Fruit fly (Drosophila melanogaster): ENCODE results near the gene CG32719.

The CG32719 gene

dm6 chrX:7526914-7527313 lies 20.9 kb downstream of the CG32719 start:
- TF ChIP-seq CG17806 (tag; optimal IDR thresholded peaks at IDR 0.05) (no peak), rn (GFP tag; IDR thresholded peaks at IDR 0.05) (no peak), fd96Ca (GFP tag; IDR thresholded peaks at IDR 0.05) (no peak), CG8159 (tag; optimal IDR thresholded peaks at IDR 0.05) (no peak), CG32121 (GFP tag; IDR thresholded peaks at IDR 0.05) (no peak), Pif1A (GFP tag; optimal IDR thresholded peaks at IDR 0.05) (no peak), Ets98B (GFP tag; IDR thresholded peaks at IDR 0.05) (no peak), gl (tag; optimal IDR thresholded peaks at IDR 0.05) (no peak), CG15710 (tag; optimal IDR thresholded peaks at IDR 0.05) (no peak), EcR (GFP tag; optimal IDR thresholded peaks at IDR 0.05) (no peak), D1 (tag; optimal IDR thresholded peaks at IDR 0.05) (no peak), CG8301 (tag; optimal IDR thresholded peaks at IDR 0.05) (no peak), Pif1B (GFP tag; optimal IDR thresholded peaks at IDR 0.05) (no peak), CG10348 (GFP tag; IDR thresholded peaks at IDR 0.05) (no peak), CG9948 (tag; optimal IDR thresholded peaks at IDR 0.05) (no peak)

- TF ChIP-seq EcR (GFP tag; optimal IDR thresholded peaks at IDR 0.05) (no peak), CG10348 (GFP tag; IDR thresholded peaks at IDR 0.05) (no peak), rn (GFP tag; IDR thresholded peaks at IDR 0.05) (no peak), CG8159 (tag; optimal IDR thresholded peaks at IDR 0.05) (peak; percentile 71), CG14655 (GFP tag; optimal IDR thresholded peaks at IDR 0.05) (peak; percentile 48), Ets98B (GFP tag; IDR thresholded peaks at IDR 0.05) (peak; percentile 39; the same call in 1 of the 2 replicates), Pif1B (GFP tag; optimal IDR thresholded peaks at IDR 0.05) (peak; percentile 31), CG17806 (tag; optimal IDR thresholded peaks at IDR 0.05) (peak; percentile 53), Snoo (tag; optimal IDR thresholded peaks at IDR 0.05) (peak; percentile 53), CG9948 (tag; optimal IDR thresholded peaks at IDR 0.05) (peak; percentile 61), CG4496 (GFP tag; IDR thresholded peaks at IDR 0.05) (peak; percentile 67; the same call in 2 of the 3 replicates), CG32121 (GFP tag; IDR thresholded peaks at IDR 0.05) (peak; percentile 23; the same call in 1 of the 2 replicates), D1 (tag; optimal IDR thresholded peaks at IDR 0.05) (no peak), gl (tag; optimal IDR thresholded peaks at IDR 0.05) (no peak), CG8301 (tag; optimal IDR thresholded peaks at IDR 0.05) (peak; percentile 51), CG15710 (tag; optimal IDR thresholded peaks at IDR 0.05) (peak; percentile 66), CG12605 (GFP tag; IDR thresholded peaks at IDR 0.05) (peak; percentile 24; the same call in 1 of the 2 replicates), Pif1A (GFP tag; optimal IDR thresholded peaks at IDR 0.05) (peak; percentile 65), fd96Ca (GFP tag; IDR thresholded peaks at IDR 0.05) (no peak; the same call in 1 of the 3 replicates), CG34367 (tag; optimal IDR thresholded peaks at IDR 0.05) (peak; percentile 57), CG13204 (GFP tag; optimal IDR thresholded peaks at IDR 0.05) (peak; percentile 6)
Measured at dm6 chrX:7526099-7526718, 21.6 kb downstream of the CG32719 start.

DNA sequence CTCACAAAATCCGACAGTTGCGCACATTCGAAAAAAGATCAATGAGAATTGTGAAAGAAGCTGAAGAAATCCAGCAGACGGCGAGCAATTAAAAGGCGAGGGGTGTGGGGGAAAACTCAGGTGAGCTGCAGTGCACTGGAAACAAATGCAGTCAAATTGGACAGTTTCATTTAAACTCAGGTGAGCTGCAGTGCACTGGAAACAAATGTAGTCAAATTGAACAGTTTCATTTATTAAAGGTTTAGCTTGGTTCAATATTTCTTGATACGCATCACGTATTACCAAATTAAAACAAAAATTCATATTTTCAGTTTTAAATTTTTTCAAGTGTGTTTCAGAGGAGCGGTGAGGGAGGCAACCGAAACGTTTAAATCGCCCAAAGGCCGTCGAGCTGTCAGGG lies 23.9 kb downstream of the CG32719 start:
- no peak for TF ChIP-seq fd96Ca (GFP tag; IDR thresholded peaks at IDR 0.05)
- TF ChIP-seq CG14655 (GFP tag; optimal IDR thresholded peaks at IDR 0.05): peak; percentile 29
- no peak for TF ChIP-seq CG12605 (GFP tag; IDR thresholded peaks at IDR 0.05)
- TF ChIP-seq CG8301 (tag; optimal IDR thresholded peaks at IDR 0.05): peak; percentile 3
- TF ChIP-seq CG32121 (GFP tag; IDR thresholded peaks at IDR 0.05): no peak
- no peak for TF ChIP-seq EcR (GFP tag; optimal IDR thresholded peaks at IDR 0.05)
- TF ChIP-seq Snoo (tag; optimal IDR thresholded peaks at IDR 0.05): no peak
- no peak for TF ChIP-seq CG9948 (tag; optimal IDR thresholded peaks at IDR 0.05)
- TF ChIP-seq D1 (tag; optimal IDR thresholded peaks at IDR 0.05): no peak
- no peak for TF ChIP-seq CG4496 (GFP tag; IDR thresholded peaks at IDR 0.05)
- TF ChIP-seq Ets98B (GFP tag; IDR thresholded peaks at IDR 0.05): no peak
- TF ChIP-seq Pif1B (GFP tag; optimal IDR thresholded peaks at IDR 0.05): no peak
- TF ChIP-seq rn (GFP tag; IDR thresholded peaks at IDR 0.05): no peak
- TF ChIP-seq CG13204 (GFP tag; optimal IDR thresholded peaks at IDR 0.05): no peak
- TF ChIP-seq Pif1A (GFP tag; optimal IDR thresholded peaks at IDR 0.05): peak; percentile 2
- TF ChIP-seq CG8159 (tag; optimal IDR thresholded peaks at IDR 0.05): no peak
- TF ChIP-seq CG17806 (tag; optimal IDR thresholded peaks at IDR 0.05): no peak

- no peak for TF ChIP-seq gl (tag; optimal IDR thresholded peaks at IDR 0.05)
- TF ChIP-seq CG34367 (tag; optimal IDR thresholded peaks at IDR 0.05): no peak
- peak; percentile 38 for TF ChIP-seq CG8301 (tag; optimal IDR thresholded peaks at IDR 0.05)
- no peak for TF ChIP-seq CG17806 (tag; optimal IDR thresholded peaks at IDR 0.05)
- no peak for TF ChIP-seq CG8159 (tag; optimal IDR thresholded peaks at IDR 0.05)
- TF ChIP-seq rn (GFP tag; IDR thresholded peaks at IDR 0.05): peak; percentile 39; the same call in 1 of the 2 replicates
- TF ChIP-seq CG32121 (GFP tag; IDR thresholded peaks at IDR 0.05): peak; percentile 62
- TF ChIP-seq CG12605 (GFP tag; IDR thresholded peaks at IDR 0.05): no peak
- no peak for TF ChIP-seq D1 (tag; optimal IDR thresholded peaks at IDR 0.05)
- TF ChIP-seq Pif1B (GFP tag; optimal IDR thresholded peaks at IDR 0.05): no peak
- no peak for TF ChIP-seq CG9948 (tag; optimal IDR thresholded peaks at IDR 0.05)
- TF ChIP-seq CG10348 (GFP tag; IDR thresholded peaks at IDR 0.05): no peak
- TF ChIP-seq CG14655 (GFP tag; optimal IDR thresholded peaks at IDR 0.05): peak; percentile 57
- no peak for TF ChIP-seq EcR (GFP tag; optimal IDR thresholded peaks at IDR 0.05)
- 0 out of 2 replicates have a peak, but pooled peaks have one; percentile 18 for TF ChIP-seq Ets98B (GFP tag; IDR thresholded peaks at IDR 0.05)
- no peak for TF ChIP-seq Pif1A (GFP tag; optimal IDR thresholded peaks at IDR 0.05)
- no peak for TF ChIP-seq CG15710 (tag; optimal IDR thresholded peaks at IDR 0.05)
- TF ChIP-seq CG13204 (GFP tag; optimal IDR thresholded peaks at IDR 0.05): no peak
Measured at dm6 chrX:7521566-7522332, 26.0 kb downstream of the CG32719 start.

DNA sequence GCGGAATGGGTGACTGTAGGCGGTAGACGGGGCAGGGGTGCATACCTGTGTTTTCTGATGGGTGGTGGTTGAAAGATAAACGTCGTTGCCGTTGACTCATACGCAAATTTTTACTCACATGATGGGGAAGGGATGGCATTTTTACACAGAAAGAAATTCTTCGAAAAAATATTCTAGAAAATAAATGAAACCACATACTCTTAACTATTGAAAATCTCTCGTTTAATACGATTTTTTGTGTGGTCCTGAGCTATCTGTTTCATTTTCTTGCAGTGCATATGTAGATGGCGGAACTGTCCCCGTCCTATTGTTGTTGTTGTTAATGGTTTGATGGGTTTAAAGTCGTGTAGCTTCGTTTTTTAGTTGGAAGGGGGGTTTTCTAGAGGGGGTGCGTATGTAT lies 28.0 kb downstream of the CG32719 start:
- TF ChIP-seq EcR (GFP tag; optimal IDR thresholded peaks at IDR 0.05) (no peak), Snoo (tag; optimal IDR thresholded peaks at IDR 0.05) (no peak), CG34367 (tag; optimal IDR thresholded peaks at IDR 0.05) (no peak), CG32121 (GFP tag; IDR thresholded peaks at IDR 0.05) (no peak), CG14655 (GFP tag; optimal IDR thresholded peaks at IDR 0.05) (no peak), gl (tag; optimal IDR thresholded peaks at IDR 0.05) (no peak), rn (GFP tag; IDR thresholded peaks at IDR 0.05) (no peak), fd96Ca (GFP tag; IDR thresholded peaks at IDR 0.05) (no peak), Ets98B (GFP tag; IDR thresholded peaks at IDR 0.05) (no peak), CG8301 (tag; optimal IDR thresholded peaks at IDR 0.05) (no peak), CG15710 (tag; optimal IDR thresholded peaks at IDR 0.05) (peak; percentile 25), CG9948 (tag; optimal IDR thresholded peaks at IDR 0.05) (peak; percentile 2), Pif1A (GFP tag; optimal IDR thresholded peaks at IDR 0.05) (peak; percentile 8), CG10348 (GFP tag; IDR thresholded peaks at IDR 0.05) (no peak), CG8159 (tag; optimal IDR thresholded peaks at IDR 0.05) (peak; percentile 29), D1 (tag; optimal IDR thresholded peaks at IDR 0.05) (no peak), CG13204 (GFP tag; optimal IDR thresholded peaks at IDR 0.05) (no peak), CG12605 (GFP tag; IDR thresholded peaks at IDR 0.05) (no peak), CG17806 (tag; optimal IDR thresholded peaks at IDR 0.05) (peak; percentile 29), CG4496 (GFP tag; IDR thresholded peaks at IDR 0.05) (no peak), Pif1B (GFP tag; optimal IDR thresholded peaks at IDR 0.05) (no peak)

Measured in whole organism, pupa.